Worm (Caenorhabditis elegans) whole organism, young adult: Measurements from ENCODE around the gene C41H7.2.

Experiments
- B0035.1 ChIP-seq: sonication (generic microtip); optimal IDR thresholded peaks from 2 replicates; lab custom pipeline; 2016; ENCODE audit warnings: missing genetic modification characterization, mild to moderate bottlenecking, missing compliant biosample characterization, missing genotype, missing genetic modification reagents
- B0336.3 ChIP-seq: fragments of 200-800 bp; sonication (Bioruptor generic); IDR thresholded peaks from 2 replicates; pipeline ENCODE4 v1.3.6; 2022; ENCODE audit warnings: missing genetic modification characterization, missing compliant biosample characterization
- F33H1.4 ChIP-seq: fragments of 200-800 bp; sonication (Bioruptor generic); IDR thresholded peaks from 2 replicates; pipeline ENCODE4 v1.3.6; 2022; ENCODE audit warnings: missing genetic modification reagents, missing genetic modification characterization, missing compliant biosample characterization
- F39B2.1 ChIP-seq: fragments of 200-800 bp; sonication (Bioruptor generic); IDR thresholded peaks from 2 replicates; pipeline ENCODE4 v1.3.6; 2022; ENCODE audit warnings: missing genetic modification reagents, missing genetic modification characterization, missing compliant biosample characterization
- K12H6.12 ChIP-seq: fragments of 200-800 bp; sonication (Bioruptor generic); optimal IDR thresholded peaks from 2 replicates; lab custom pipeline; 2018; ENCODE audit warnings: mild to moderate bottlenecking, missing genetic modification characterization, missing compliant biosample characterization
- Y53F4B.3 ChIP-seq: fragments of 200-800 bp; sonication (Bioruptor generic); IDR thresholded peaks from 2 replicates; pipeline ENCODE4 v1.3.6; 2022; ENCODE audit warnings: missing genetic modification reagents, missing genetic modification characterization, missing compliant biosample characterization
- Y53G8AR.9 ChIP-seq: fragments of 200-800 bp; sonication (Bioruptor generic); conservative IDR thresholded peaks from 2 replicates; pipeline ENCODE4 v1.3.6; 2022; ENCODE audit warnings: missing genetic modification reagents, missing genetic modification characterization, missing compliant biosample characterization
- Y56A3A.18 ChIP-seq: fragments of 200-800 bp; sonication (Bioruptor generic); IDR thresholded peaks from 2 replicates; pipeline ENCODE4 v1.3.6; 2022; ENCODE audit warnings: missing genetic modification reagents, missing genetic modification characterization, missing compliant biosample characterization
- ZK185.1 ChIP-seq: sonication (generic microtip); optimal IDR thresholded peaks from 2 replicates; lab custom pipeline; 2016; ENCODE audit warnings: mild to moderate bottlenecking, missing genetic modification characterization, missing compliant biosample characterization; ENCODE audit not compliant: poor library complexity, severe bottlenecking
- ama-1 ChIP-seq, 3 experiments: fragments of 150-350 bp in 1 of 3; sonication (generic microtip) in 2 of 3; optimal IDR thresholded peaks; 2 replicates each; lab custom pipeline; 2014 to 2018; ENCODE audit warnings: missing biosample characterization in 2 of 3, missing genetic modification characterization in 2 of 3, missing genetic modification reagents in 2 of 3
- atf-7 ChIP-seq: sonication (generic microtip); optimal IDR thresholded peaks from 2 replicates; lab custom pipeline; 2017; ENCODE audit warnings: mild to moderate bottlenecking, missing genetic modification characterization, missing compliant biosample characterization
- attf-3 ChIP-seq: fragments of 200-800 bp; sonication (Bioruptor generic); conservative IDR thresholded peaks from 2 replicates; pipeline ENCODE4 v1.3.6; 2022; ENCODE audit warnings: missing genetic modification reagents, missing genetic modification characterization, missing compliant biosample characterization
- attf-5 ChIP-seq: fragments of 200-800 bp; sonication (Bioruptor generic); optimal IDR thresholded peaks from 2 replicates; lab custom pipeline; 2018; ENCODE audit warnings: mild to moderate bottlenecking, missing genetic modification characterization, missing compliant biosample characterization
- cebp-1 ChIP-seq, 2 experiments: fragments of 200-800 bp in 1 of 2; sonication (Bioruptor generic) in 1 of 2; sonication (generic microtip) in 1 of 2; IDR thresholded peaks in 1 of 2; optimal IDR thresholded peaks in 1 of 2; 2 replicates each; pipeline versions ENCODE4 v1.3.6 to Lab custom; 2017 to 2022; ENCODE audit warnings: missing compliant biosample characterization in 2 of 2, missing genetic modification characterization in 2 of 2, mild to moderate bottlenecking in 1 of 2, missing genetic modification reagents in 1 of 2, moderate library complexity in 1 of 2
- chd-7 ChIP-seq: sonication (generic microtip); optimal IDR thresholded peaks from 2 replicates; lab custom pipeline; 2016; ENCODE audit warnings: mild to moderate bottlenecking, missing genetic modification characterization, moderate library complexity, missing compliant biosample characterization
- dox-1 ChIP-seq: fragments of 200-800 bp; sonication (Bioruptor generic); IDR thresholded peaks from 2 replicates; pipeline ENCODE4 v1.3.6; 2022; ENCODE audit warnings: missing genetic modification reagents, missing genetic modification characterization, missing compliant biosample characterization
- egl-18 ChIP-seq: fragments of 200-800 bp; sonication (Bioruptor generic); IDR thresholded peaks from 2 replicates; pipeline ENCODE4 v1.3.6; 2022; ENCODE audit warnings: missing genetic modification reagents, missing genetic modification characterization, missing compliant biosample characterization
- hmg-1.2 ChIP-seq: fragments of 200-800 bp; sonication (Bioruptor generic); IDR thresholded peaks from 2 replicates; pipeline ENCODE4 v1.3.6; 2022; ENCODE audit warnings: missing genetic modification reagents, missing genetic modification characterization, missing compliant biosample characterization
- lin-26 ChIP-seq: fragments of 200-800 bp; sonication (Bioruptor generic); IDR thresholded peaks from 2 replicates; pipeline ENCODE4 v1.3.6; 2022; ENCODE audit warnings: missing genetic modification reagents, missing genetic modification characterization, missing compliant biosample characterization
- lin-40 ChIP-seq: sonication (generic microtip); optimal IDR thresholded peaks from 2 replicates; lab custom pipeline; 2016; ENCODE audit warnings: missing genetic modification characterization, mild to moderate bottlenecking, missing compliant biosample characterization, missing genotype, missing genetic modification reagents
- lsl-1 ChIP-seq: fragments of 200-800 bp; sonication (Bioruptor generic); optimal IDR thresholded peaks from 2 replicates; lab custom pipeline; 2018; ENCODE audit warnings: mild to moderate bottlenecking, missing genetic modification characterization, moderate library complexity, missing compliant biosample characterization
- madf-3 ChIP-seq: fragments of 200-800 bp; sonication (Bioruptor generic); IDR thresholded peaks from 2 replicates; pipeline ENCODE4 v1.3.6; 2022; ENCODE audit warnings: missing genetic modification reagents, missing genetic modification characterization, missing compliant biosample characterization
- madf-8 ChIP-seq: fragments of 200-800 bp; sonication (Bioruptor generic); conservative IDR thresholded peaks from 2 replicates; pipeline ENCODE4 v1.3.6; 2022; ENCODE audit warnings: missing genetic modification reagents, missing genetic modification characterization, missing compliant biosample characterization
- mcd-1 ChIP-seq: fragments of 200-800 bp; sonication (Bioruptor generic); IDR thresholded peaks from 2 replicates; pipeline ENCODE4 v1.3.6; 2022; ENCODE audit warnings: missing genetic modification reagents, missing genetic modification characterization, missing compliant biosample characterization
- nfya-1 ChIP-seq: sonication (generic microtip); optimal IDR thresholded peaks from 2 replicates; lab custom pipeline; 2017; ENCODE audit warnings: antibody characterized with exemption, missing compliant biosample characterization, missing genetic modification characterization, borderline replicate concordance; ENCODE audit not compliant: insufficient read depth
- nfya-2 ChIP-seq: fragments of 200-800 bp; sonication (Bioruptor generic); IDR thresholded peaks from 2 replicates; pipeline ENCODE4 v1.3.6; 2022; ENCODE audit warnings: missing genetic modification reagents, missing genetic modification characterization, missing compliant biosample characterization
- nfyb-1 ChIP-seq: fragments of 200-800 bp; sonication (Bioruptor generic); IDR thresholded peaks from 2 replicates; pipeline ENCODE4 v1.3.6; 2022; ENCODE audit warnings: missing genetic modification reagents, missing genetic modification characterization, missing compliant biosample characterization
- nhr-80 ChIP-seq: sonication (generic microtip); optimal IDR thresholded peaks from 2 replicates; lab custom pipeline; 2016; ENCODE audit warnings: missing genetic modification characterization, missing compliant biosample characterization
- repo-1 ChIP-seq: sonication (generic microtip); optimal IDR thresholded peaks from 2 replicates; lab custom pipeline; 2017; ENCODE audit warnings: mild to moderate bottlenecking, missing genetic modification characterization, missing compliant biosample characterization
- rpc-1 ChIP-seq, 2 experiments: fragments of 150-350 bp in 1 of 2; sonication (generic microtip) in 1 of 2; optimal IDR thresholded peaks; 2 replicates each; lab custom pipeline; 2014 to 2018; ENCODE audit warnings: missing biosample characterization in 1 of 2, missing genetic modification characterization in 1 of 2, missing genetic modification reagents in 1 of 2, missing genotype in 1 of 2
- snpc-1.1 ChIP-seq: sonication (generic microtip); optimal IDR thresholded peaks from 2 replicates; lab custom pipeline; 2017; ENCODE audit warnings: missing genetic modification characterization, mild to moderate bottlenecking, missing compliant biosample characterization, antibody characterized with exemption, moderate library complexity, missing genotype, missing genetic modification reagents; ENCODE audit not compliant: insufficient read depth
- snpc-1.3 ChIP-seq: sonication (generic microtip); optimal IDR thresholded peaks from 2 replicates; lab custom pipeline; 2017; ENCODE audit warnings: missing genetic modification characterization, mild to moderate bottlenecking, missing compliant biosample characterization, antibody characterized with exemption, moderate library complexity, missing genotype, missing genetic modification reagents; ENCODE audit not compliant: insufficient read depth
- somi-1 ChIP-seq: fragments of 200-800 bp; sonication (Bioruptor generic); optimal IDR thresholded peaks from 2 replicates; lab custom pipeline; 2018; ENCODE audit warnings: mild to moderate bottlenecking, missing genetic modification characterization, missing compliant biosample characterization
- unc-130 ChIP-seq: sonication (generic microtip); optimal IDR thresholded peaks from 2 replicates; lab custom pipeline; 2016; ENCODE audit warnings: missing genetic modification reagents, missing genetic modification characterization, missing compliant biosample characterization
- zfh-2 ChIP-seq: fragments of 200-800 bp; sonication (Bioruptor generic); conservative IDR thresholded peaks from 2 replicates; pipeline ENCODE4 v1.3.6; 2022; ENCODE audit warnings: missing genetic modification reagents, missing genetic modification characterization, missing compliant biosample characterization
- ztf-18 ChIP-seq: sonication (generic microtip); optimal IDR thresholded peaks from 2 replicates; lab custom pipeline; 2016; ENCODE audit warnings: missing genotype, mild to moderate bottlenecking, missing genetic modification characterization, missing compliant biosample characterization

Gene C41H7.2

ce11 chrII:2973940-2974402 lies 40.6 kb upstream of the C41H7.2 start (continued):
- TF ChIP-seq ama-1 (optimal IDR thresholded peaks at IDR 0.05; lab: Kevin White, UChicago): no peak
- no peak for TF ChIP-seq ama-1 (GFP tag; optimal IDR thresholded peaks at IDR 0.05; lab: Kevin White, UChicago)
- peak; percentile 91 for TF ChIP-seq egl-18
- peak; percentile 68 for TF ChIP-seq ZK185.1 (tag; lab: Kevin White, UChicago)
- no peak for TF ChIP-seq lsl-1 (GFP tag; lab: Kevin White, UChicago)
- no peak for TF ChIP-seq nfya-2
- TF ChIP-seq nfya-1: no peak
- TF ChIP-seq lin-26 (GFP tag; lab: Robert Waterston, UW): peak; percentile 75
- TF ChIP-seq unc-130: no peak
- no peak for TF ChIP-seq F39B2.1 (GFP tag; lab: Robert Waterston, UW)
- TF ChIP-seq, all 124 proteins: peak for 74

- TF ChIP-seq Y56A3A.18 (GFP tag; lab: Robert Waterston, UW) (no peak), atf-7 (tag; lab: Kevin White, UChicago) (peak; percentile 87), dox-1 (GFP tag; lab: Robert Waterston, UW) (0 out of 2 replicates have a peak, but pooled peaks have one; percentile 16), nhr-80 (tag; lab: Kevin White, UChicago) (peak; percentile 55)
These were observed 38.9 kb upstream of the C41H7.2 start for ce11 chrII:2975561-2976230.

- peak; percentile 18 for TF ChIP-seq chd-7 (tag; lab: Kevin White, UChicago)
- peak; percentile 6 for TF ChIP-seq attf-5 (GFP tag; lab: Kevin White, UChicago)
- TF ChIP-seq ztf-18 (tag; lab: Kevin White, UChicago): no peak
- peak; percentile 76 for TF ChIP-seq zfh-2 (GFP tag; lab: Robert Waterston, UW)
- TF ChIP-seq B0035.1 (tag; lab: Kevin White, UChicago): no peak
- no peak for TF ChIP-seq lin-40
- no peak for TF ChIP-seq repo-1 (tag; lab: Kevin White, UChicago)
- no peak for TF ChIP-seq rpc-1 (optimal IDR thresholded peaks at IDR 0.05; lab: Kevin White, UChicago)
- TF ChIP-seq rpc-1 (tag; optimal IDR thresholded peaks at IDR 0.05; lab: Kevin White, UChicago): no peak
- TF ChIP-seq Y53F4B.3 (GFP tag; lab: Robert Waterston, UW): no peak
- 0 out of 2 replicates have a peak, but pooled peaks have one; percentile 15 for TF ChIP-seq madf-8 (GFP tag; lab: Robert Waterston, UW)
- TF ChIP-seq nfyb-1 (GFP tag; lab: Robert Waterston, UW): peak; percentile 56; the same call in 1 of the 2 replicates
- TF ChIP-seq madf-3 (GFP tag; lab: Robert Waterston, UW): no peak
- TF ChIP-seq snpc-1.3 (tag; lab: Kevin White, UChicago): no peak
- TF ChIP-seq cebp-1 (GFP tag; IDR thresholded peaks at IDR 0.05; lab: Robert Waterston, UW): no peak
- TF ChIP-seq cebp-1 (tag; optimal IDR thresholded peaks at IDR 0.05; lab: Kevin White, UChicago): peak; percentile 69
- peak; percentile 20 for TF ChIP-seq K12H6.12 (tag; lab: Kevin White, UChicago)
- TF ChIP-seq hmg-1.2 (GFP tag; lab: Robert Waterston, UW): 0 out of 2 replicates have a peak, but pooled peaks have one; percentile 21
- TF ChIP-seq attf-3: no peak
- TF ChIP-seq Y53G8AR.9 (GFP tag; lab: Robert Waterston, UW): no peak
- peak; percentile 31; the same call in 1 of the 2 replicates for TF ChIP-seq B0336.3 (GFP tag; lab: Robert Waterston, UW)
- TF ChIP-seq nfya-1: no peak
- peak; percentile 16 for TF ChIP-seq atf-7 (tag; lab: Kevin White, UChicago)
- no peak for TF ChIP-seq somi-1 (GFP tag; lab: Kevin White, UChicago)
- no peak for TF ChIP-seq snpc-1.1
- TF ChIP-seq mcd-1 (GFP tag; lab: Robert Waterston, UW): peak; percentile 42
- TF ChIP-seq F33H1.4 (GFP tag; lab: Robert Waterston, UW): no peak
- TF ChIP-seq, all 124 proteins: peak for 11
These were observed 38.0 kb upstream of the C41H7.2 start, which contains the start of gene nhr-88 for ce11 chrII:2976597-2976996. Gene nhr-88, plus strand, starts transcription at chrII:2976639.
